Worm (Caenorhabditis elegans) whole organism, mixed stage, embryonic: ENCODE results near the gene T19C3.3.
A peak's percentile ranks its signal among the peaks of the same experiment; 100 is the strongest.

Experiments used
- M03D4.4 ChIP-seq: sonication (generic microtip); optimal IDR thresholded peaks from 2 replicates; lab custom pipeline; 2017; ENCODE audit warnings: mild to moderate bottlenecking, missing genetic modification characterization, missing compliant biosample characterization
- bed-3 ChIP-seq: fragments of 200-800 bp; sonication (Bioruptor generic); optimal IDR thresholded peaks from 3 replicates; lab custom pipeline; 2018; ENCODE audit warnings: mild to moderate bottlenecking, missing genetic modification characterization, moderate library complexity, missing compliant biosample characterization
- blmp-1 ChIP-seq: fragments of 150-350 bp; optimal IDR thresholded peaks from 2 replicates; lab custom pipeline; 2014; ENCODE audit warnings: missing biosample characterization, missing genetic modification characterization
- ceh-39 ChIP-seq: fragments of 150-350 bp; optimal IDR thresholded peaks from 2 replicates; lab custom pipeline; 2014; ENCODE audit warnings: missing biosample characterization, missing genetic modification characterization
- ceh-43 ChIP-seq: fragments of 200-800 bp; sonication (Bioruptor generic); optimal IDR thresholded peaks from 2 replicates; lab custom pipeline; 2018; ENCODE audit warnings: mild to moderate bottlenecking, missing genetic modification characterization, moderate library complexity, missing compliant biosample characterization
- ceh-83 ChIP-seq: fragments of 200-800 bp; sonication (Bioruptor generic); optimal IDR thresholded peaks from 2 replicates; lab custom pipeline; 2018; ENCODE audit warnings: mild to moderate bottlenecking, missing genetic modification characterization, missing compliant biosample characterization
- ces-1 ChIP-seq: fragments of 150-350 bp; optimal IDR thresholded peaks from 2 replicates; lab custom pipeline; 2014; ENCODE audit warnings: missing biosample characterization, missing genetic modification reagents, missing genetic modification characterization
- cnd-1 ChIP-seq: fragments of 200-800 bp; sonication (Bioruptor generic); optimal IDR thresholded peaks from 2 replicates; lab custom pipeline; 2018; ENCODE audit warnings: mild to moderate bottlenecking, missing genetic modification characterization, missing compliant biosample characterization
- drap-1 ChIP-seq: fragments of 200-800 bp; sonication (Bioruptor generic); optimal IDR thresholded peaks from 3 replicates; lab custom pipeline; 2018; ENCODE audit warnings: mild to moderate bottlenecking, missing genetic modification characterization, missing compliant biosample characterization
- elt-1 ChIP-seq: sonication (generic microtip); optimal IDR thresholded peaks from 2 replicates; lab custom pipeline; 2017; ENCODE audit warnings: missing genetic modification characterization, mild to moderate bottlenecking, missing compliant biosample characterization, antibody characterized with exemption, moderate library complexity, borderline replicate concordance; ENCODE audit not compliant: insufficient read depth
- elt-3 ChIP-seq: fragments of 150-350 bp; optimal IDR thresholded peaks from 2 replicates; lab custom pipeline; 2014; ENCODE audit warnings: missing biosample characterization, missing genetic modification characterization
- flh-1 ChIP-seq: fragments of 200-800 bp; sonication (Bioruptor generic); optimal IDR thresholded peaks from 2 replicates; lab custom pipeline; 2018; ENCODE audit warnings: mild to moderate bottlenecking, missing genetic modification characterization, moderate library complexity, missing compliant biosample characterization
- ham-2 ChIP-seq: fragments of 200-800 bp; sonication (Bioruptor generic); optimal IDR thresholded peaks from 2 replicates; lab custom pipeline; 2018; ENCODE audit warnings: mild to moderate bottlenecking, missing genetic modification characterization, missing compliant biosample characterization
- hlh-1 ChIP-seq: fragments of 150-350 bp; optimal IDR thresholded peaks from 2 replicates; lab custom pipeline; 2014; ENCODE audit warnings: missing biosample characterization, missing genetic modification reagents, missing genetic modification characterization
- lin-13 ChIP-seq: fragments of 150-350 bp; optimal IDR thresholded peaks from 2 replicates; lab custom pipeline; 2014; ENCODE audit warnings: missing biosample characterization, missing genetic modification characterization
- lin-32 ChIP-seq: fragments of 200-800 bp; sonication (Bioruptor generic); optimal IDR thresholded peaks from 2 replicates; lab custom pipeline; 2018; ENCODE audit warnings: mild to moderate bottlenecking, missing genetic modification characterization, missing compliant biosample characterization
- lsy-2 ChIP-seq: fragments of 150-350 bp; optimal IDR thresholded peaks from 2 replicates; lab custom pipeline; 2014; ENCODE audit warnings: missing biosample characterization, missing genetic modification characterization
- mab-5 ChIP-seq: fragments of 150-350 bp; optimal IDR thresholded peaks from 2 replicates; lab custom pipeline; 2014; ENCODE audit warnings: missing biosample characterization, missing genetic modification characterization
- mep-1 ChIP-seq: fragments of 150-350 bp; optimal IDR thresholded peaks from 2 replicates; lab custom pipeline; 2017; ENCODE audit warnings: missing biosample characterization, missing genetic modification reagents, missing genetic modification characterization, inconsistent platforms
- mls-2 ChIP-seq: sonication (generic microtip); optimal IDR thresholded peaks from 2 replicates; lab custom pipeline; 2016; ENCODE audit warnings: mild to moderate bottlenecking, missing genetic modification characterization, moderate library complexity, missing compliant biosample characterization
- nhr-12 ChIP-seq: fragments of 150-350 bp; optimal IDR thresholded peaks from 2 replicates; lab custom pipeline; 2014; ENCODE audit warnings: missing biosample characterization, missing genetic modification characterization
- nhr-2 ChIP-seq: fragments of 150-350 bp; optimal IDR thresholded peaks from 2 replicates; lab custom pipeline; 2014; ENCODE audit warnings: missing biosample characterization, missing genetic modification characterization
- nhr-237 ChIP-seq: fragments of 150-350 bp; optimal IDR thresholded peaks from 2 replicates; lab custom pipeline; 2014; ENCODE audit warnings: missing biosample characterization, missing genetic modification characterization
- nhr-28 ChIP-seq: fragments of 150-350 bp; optimal IDR thresholded peaks from 2 replicates; lab custom pipeline; 2014; ENCODE audit warnings: missing biosample characterization, missing genetic modification characterization
- nhr-76 ChIP-seq: sonication (generic microtip); optimal IDR thresholded peaks from 2 replicates; lab custom pipeline; 2017; ENCODE audit warnings: missing biosample characterization, missing genetic modification characterization
- pha-4 ChIP-seq: fragments of 150-350 bp; optimal IDR thresholded peaks from 2 replicates; lab custom pipeline; 2018; ENCODE audit warnings: missing biosample characterization, missing genetic modification reagents, missing genetic modification characterization
- sem-2 ChIP-seq: fragments of 200-800 bp; sonication (Bioruptor generic); optimal IDR thresholded peaks from 2 replicates; lab custom pipeline; 2018; ENCODE audit warnings: mild to moderate bottlenecking, missing genetic modification characterization, missing compliant biosample characterization
- snpc-4 ChIP-seq: fragments of 150-350 bp; optimal IDR thresholded peaks from 2 replicates; lab custom pipeline; 2014; ENCODE audit warnings: missing biosample characterization, missing genetic modification characterization
- sptf-1 ChIP-seq: sonication (generic microtip); optimal IDR thresholded peaks from 2 replicates; lab custom pipeline; 2017; ENCODE audit warnings: mild to moderate bottlenecking, missing genetic modification characterization, moderate library complexity, missing compliant biosample characterization
- tbx-8 ChIP-seq: fragments of 200-800 bp; sonication (Bioruptor generic); optimal IDR thresholded peaks from 2 replicates; lab custom pipeline; 2018; ENCODE audit warnings: mild to moderate bottlenecking, missing genetic modification characterization, moderate library complexity, missing compliant biosample characterization
- unc-120 ChIP-seq: sonication (generic microtip); optimal IDR thresholded peaks from 2 replicates; lab custom pipeline; 2017; ENCODE audit warnings: missing genetic modification characterization, missing compliant biosample characterization; ENCODE audit not compliant: poor library complexity, severe bottlenecking
- unc-39 ChIP-seq: fragments of 150-350 bp; optimal IDR thresholded peaks from 2 replicates; lab custom pipeline; 2014; ENCODE audit warnings: missing biosample characterization, missing genetic modification characterization
- unc-62 ChIP-seq: fragments of 150-350 bp; optimal IDR thresholded peaks from 2 replicates; lab custom pipeline; 2014; ENCODE audit warnings: missing biosample characterization, missing genetic modification reagents, missing genetic modification characterization
- zip-8 ChIP-seq: fragments of 150-350 bp; optimal IDR thresholded peaks from 2 replicates; lab custom pipeline; 2014; ENCODE audit warnings: missing biosample characterization, missing genetic modification characterization
- ztf-11 ChIP-seq: fragments of 150-350 bp; optimal IDR thresholded peaks from 2 replicates; lab custom pipeline; 2014; ENCODE audit warnings: missing biosample characterization, missing genetic modification characterization

The T19C3.3 gene

DNA sequence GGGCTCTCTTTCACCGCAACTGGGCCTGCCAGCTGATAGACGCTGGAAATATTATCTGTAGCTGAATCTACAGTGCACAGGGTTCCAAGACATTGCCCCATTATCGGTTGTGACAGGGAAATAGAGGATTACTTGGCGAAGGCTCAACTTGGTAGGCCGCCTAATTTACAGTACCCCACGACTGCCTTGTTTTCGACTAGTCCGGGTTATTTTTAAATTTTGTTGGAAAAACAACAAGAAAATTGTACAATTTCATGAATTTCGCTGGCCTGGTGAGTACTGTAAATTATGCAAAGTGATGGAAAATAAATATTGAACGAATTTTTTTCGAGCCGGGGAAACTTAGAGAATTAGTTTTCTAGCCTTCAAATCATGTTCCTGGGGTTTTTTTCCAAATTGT, 21.7 kb upstream of the T19C3.3 start, which contains the start of gene T19C3.7:
T19C3.7 (minus strand) TSS at position 101 of the 400 bp plus-strand sequence.
- TF ChIP-seq nhr-2: no peak
- no peak for TF ChIP-seq ham-2 (GFP tag; lab: Kevin White, UChicago)
- no peak for TF ChIP-seq mep-1 (tag; lab: Kevin White, UChicago)
- no peak for TF ChIP-seq blmp-1 (tag; lab: Kevin White, UChicago)
- TF ChIP-seq ceh-83 (GFP tag; lab: Kevin White, UChicago): no peak
- TF ChIP-seq lin-32 (GFP tag; lab: Kevin White, UChicago): no peak
- TF ChIP-seq unc-39 (tag; lab: Kevin White, UChicago): no peak

- TF ChIP-seq ces-1 (GFP tag; lab: Kevin White, UChicago) (peak; percentile 83), nhr-76 (tag; lab: Kevin White, UChicago) (no peak)
Observed at ce11 chrIII:634618-635017, 20.3 kb upstream of the T19C3.3 start, which contains the start of gene fem-2. Gene fem-2, minus strand, starts transcription at chrIII:634626.

- TF ChIP-seq pha-4 (no peak), zip-8 (tag; lab: Kevin White, UChicago) (no peak), lin-13 (tag; lab: Kevin White, UChicago) (no peak), nhr-2 (no peak), ceh-83 (GFP tag; lab: Kevin White, UChicago) (no peak), elt-3 (no peak), flh-1 (GFP tag; lab: Kevin White, UChicago) (no peak), cnd-1 (tag; lab: Kevin White, UChicago) (no peak)
Observed at ce11 chrIII:631421-631820, 17.1 kb upstream of the T19C3.3 start, which contains the start of gene T19C3.6. Gene T19C3.6, minus strand, starts transcription at chrIII:631521.

DNA sequence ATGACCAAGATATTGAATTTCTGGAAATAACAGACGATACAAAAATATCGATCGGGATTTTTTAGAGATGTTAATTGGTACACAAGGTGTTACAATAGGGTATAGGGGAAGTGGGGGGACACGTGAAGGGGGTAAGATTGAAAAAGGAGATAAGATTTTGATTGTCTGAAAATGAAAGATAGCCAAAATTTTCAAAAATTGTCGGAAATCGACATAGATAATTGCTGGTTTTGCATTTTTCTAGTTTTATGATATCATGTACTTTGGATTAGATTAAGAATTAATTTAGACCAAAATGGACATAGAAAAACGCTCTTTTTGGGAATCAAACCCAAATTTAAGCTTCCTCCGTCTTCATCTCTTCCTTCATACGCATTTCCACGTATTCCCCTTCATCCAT, 13.5 kb upstream of the T19C3.3 start, which contains the start of gene T19C3.5:
T19C3.5 (minus strand) TSS at position 101 of the 400 bp plus-strand sequence.
- TF ChIP-seq tbx-8 (GFP tag; lab: Kevin White, UChicago): no peak
- no peak for TF ChIP-seq mls-2
- no peak for TF ChIP-seq lin-13 (tag; lab: Kevin White, UChicago)
- no peak for TF ChIP-seq nhr-12 (tag; lab: Kevin White, UChicago)

DNA sequence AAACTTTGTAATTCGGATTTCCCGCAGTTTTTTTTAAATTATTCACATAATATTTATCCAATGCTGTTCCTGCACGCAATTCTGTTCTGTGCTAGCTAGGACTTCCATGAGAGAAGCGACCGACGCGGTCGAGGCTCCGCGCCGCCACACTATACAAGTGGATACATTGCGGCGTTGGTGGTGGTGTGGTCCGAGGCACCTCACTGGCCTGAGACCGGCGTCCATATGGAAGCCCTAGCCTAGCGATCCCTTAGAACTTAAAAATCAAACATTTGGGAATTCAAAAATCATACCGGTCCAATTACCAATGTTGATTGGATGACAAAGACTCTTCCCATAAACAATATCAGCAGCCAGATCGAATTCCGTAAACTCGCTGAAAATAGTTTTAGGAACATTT, 11.7 kb upstream of the T19C3.3 start:
- TF ChIP-seq unc-62 (GFP tag; lab: Kevin White, UChicago): no peak
- TF ChIP-seq elt-1 (tag; lab: Kevin White, UChicago): no peak
- no peak for TF ChIP-seq nhr-237 (tag; lab: Kevin White, UChicago)
- TF ChIP-seq blmp-1 (tag; lab: Kevin White, UChicago): no peak
- TF ChIP-seq unc-120: no peak
- TF ChIP-seq ceh-43 (GFP tag; lab: Kevin White, UChicago): no peak
- no peak for TF ChIP-seq nhr-28 (tag; lab: Kevin White, UChicago)

- TF ChIP-seq nhr-28 (tag; lab: Kevin White, UChicago) (no peak), unc-62 (GFP tag; lab: Kevin White, UChicago) (peak; percentile 88), snpc-4 (tag; lab: Kevin White, UChicago) (no peak), elt-1 (tag; lab: Kevin White, UChicago) (no peak), mep-1 (tag; lab: Kevin White, UChicago) (peak; percentile 79), drap-1 (GFP tag; lab: Kevin White, UChicago) (peak; percentile 53), mab-5 (tag; lab: Kevin White, UChicago) (peak; percentile 80), lin-13 (tag; lab: Kevin White, UChicago) (peak; percentile 16), hlh-1 (tag; lab: Kevin White, UChicago) (peak; percentile 63), blmp-1 (tag; lab: Kevin White, UChicago) (no peak), ceh-39 (peak; percentile 51), nhr-76 (tag; lab: Kevin White, UChicago) (no peak), ces-1 (GFP tag; lab: Kevin White, UChicago) (peak; percentile 91), elt-3 (peak; percentile 72), nhr-2 (peak; percentile 41), flh-1 (GFP tag; lab: Kevin White, UChicago) (no peak), lsy-2 (peak; percentile 40), pha-4 (peak; percentile 95), nhr-12 (tag; lab: Kevin White, UChicago) (no peak), lin-32 (GFP tag; lab: Kevin White, UChicago) (peak; percentile 15), M03D4.4 (peak; percentile 40), ceh-83 (GFP tag; lab: Kevin White, UChicago) (no peak), nhr-237 (tag; lab: Kevin White, UChicago) (peak; percentile 84), tbx-8 (GFP tag; lab: Kevin White, UChicago) (peak; percentile 9), ztf-11 (tag; lab: Kevin White, UChicago) (peak; percentile 35), unc-120 (peak; percentile 99), zip-8 (tag; lab: Kevin White, UChicago) (no peak), cnd-1 (tag; lab: Kevin White, UChicago) (peak; percentile 63), bed-3 (no peak), sptf-1 (tag; lab: Kevin White, UChicago) (peak; percentile 59), unc-39 (tag; lab: Kevin White, UChicago) (no peak), sem-2 (GFP tag; lab: Kevin White, UChicago) (no peak), ham-2 (GFP tag; lab: Kevin White, UChicago) (peak; percentile 24), ceh-43 (GFP tag; lab: Kevin White, UChicago) (no peak), mls-2 (peak; percentile 17)
Observed at ce11 chrIII:623754-624153, 9.4 kb upstream of the T19C3.3 start.
